Worm (Caenorhabditis elegans): Measurements from ENCODE around the gene Y25C1A.13.

DNA sequence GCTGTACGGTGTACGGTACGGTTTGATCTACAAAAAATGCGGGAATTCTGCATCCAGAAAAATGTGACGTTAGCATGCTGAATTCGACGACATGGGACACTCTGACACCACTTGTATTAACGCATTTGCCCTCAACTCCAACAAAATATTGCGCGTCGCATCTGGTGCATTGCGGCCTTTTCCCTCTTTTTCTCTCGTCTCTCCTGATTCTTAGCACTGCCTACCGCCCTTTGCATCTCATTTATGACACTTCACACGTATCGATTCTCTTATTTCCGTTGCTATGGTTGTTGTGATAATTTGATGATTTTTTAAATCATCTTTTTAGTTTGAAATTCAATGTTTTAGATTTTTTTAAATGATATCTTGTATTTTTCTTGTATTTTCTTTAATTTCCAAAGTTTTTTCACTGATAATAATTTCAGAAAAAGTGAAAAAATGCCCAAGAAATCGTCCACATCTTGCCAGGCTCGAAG, 7.9 kb upstream of the Y25C1A.13 start, which contains the start of gene T10D4.6:
- no peak for TF ChIP-seq nhr-28 (tag; optimal IDR thresholded peaks at IDR 0.05)
- no peak for TF ChIP-seq lsy-12 (tag; optimal IDR thresholded peaks at IDR 0.05)
- TF ChIP-seq pha-4 (tag; optimal IDR thresholded peaks at IDR 0.05) = peak; percentile 56
- no peak for TF ChIP-seq nhr-25 (tag; optimal IDR thresholded peaks at IDR 0.05)
- TF ChIP-seq elt-3 (tag; optimal IDR thresholded peaks at IDR 0.05) = no peak
- TF ChIP-seq snpc-4 (tag; optimal IDR thresholded peaks at IDR 0.05) = no peak
- TF ChIP-seq nfya-1 (tag; optimal IDR thresholded peaks at IDR 0.05; ENCODE audit: insufficient read depth) = no peak
- TF ChIP-seq fos-1 (tag; optimal IDR thresholded peaks at IDR 0.05) = no peak
- no peak for TF ChIP-seq nhr-76 (tag; optimal IDR thresholded peaks at IDR 0.05)
- no peak for TF ChIP-seq ztf-11 (tag; optimal IDR thresholded peaks at IDR 0.05)
- TF ChIP-seq egl-27 (tag; optimal IDR thresholded peaks at IDR 0.05) = no peak
- no peak for TF ChIP-seq daf-12 (tag; optimal IDR thresholded peaks at IDR 0.05)
- no peak for TF ChIP-seq unc-62 (GFP tag; optimal IDR thresholded peaks at IDR 0.05)

Measured in whole organism, L3 larva.